Worm (Caenorhabditis elegans) whole organism, young adult: ENCODE measurements around the gene C09H5.7.

Source experiments
- T07F8.4 ChIP-seq: sonication (generic microtip); optimal IDR thresholded peaks from 2 replicates; lab custom pipeline; 2016; ENCODE audit warnings: mild to moderate bottlenecking, missing genetic modification characterization, moderate library complexity, missing compliant biosample characterization
- ama-1 ChIP-seq, 3 experiments: fragments of 150-350 bp in 1 of 3; sonication (generic microtip) in 2 of 3; optimal IDR thresholded peaks; 2 replicates each; lab custom pipeline; 2014 to 2018; ENCODE audit warnings: missing biosample characterization in 2 of 3, missing genetic modification characterization in 2 of 3, missing genetic modification reagents in 2 of 3
- attf-3 ChIP-seq: fragments of 200-800 bp; sonication (Bioruptor generic); conservative IDR thresholded peaks from 2 replicates; pipeline ENCODE4 v1.3.6; 2022; ENCODE audit warnings: missing genetic modification reagents, missing genetic modification characterization, missing compliant biosample characterization
- ccch-3 ChIP-seq: fragments of 200-800 bp; sonication (Bioruptor generic); optimal IDR thresholded peaks from 2 replicates; lab custom pipeline; 2018; ENCODE audit warnings: mild to moderate bottlenecking, missing genetic modification characterization, missing compliant biosample characterization
- ceh-91 ChIP-seq: fragments of 200-800 bp; sonication (Bioruptor generic); IDR thresholded peaks from 2 replicates; pipeline ENCODE4 v1.3.6; 2022; ENCODE audit warnings: missing genetic modification reagents, missing genetic modification characterization, missing compliant biosample characterization
- chd-7 ChIP-seq: sonication (generic microtip); optimal IDR thresholded peaks from 2 replicates; lab custom pipeline; 2016; ENCODE audit warnings: mild to moderate bottlenecking, missing genetic modification characterization, moderate library complexity, missing compliant biosample characterization
- dpl-1 ChIP-seq: fragments of 150-350 bp; optimal IDR thresholded peaks from 2 replicates; lab custom pipeline; 2014; ENCODE audit warnings: missing biosample characterization, missing genetic modification reagents, missing genetic modification characterization
- lag-1 ChIP-seq: fragments of 200-800 bp; sonication (Bioruptor generic); IDR thresholded peaks from 2 replicates; pipeline ENCODE4 v1.3.6; 2022; ENCODE audit warnings: missing genetic modification reagents, missing genetic modification characterization, missing compliant biosample characterization
- madf-10 ChIP-seq: sonication (generic microtip); optimal IDR thresholded peaks from 2 replicates; lab custom pipeline; 2016; ENCODE audit warnings: mild to moderate bottlenecking, missing genetic modification characterization, missing compliant biosample characterization
- pha-4 ChIP-seq: fragments of 150-350 bp; sonication (generic microtip); optimal IDR thresholded peaks from 2 replicates; lab custom pipeline; 2014; ENCODE audit warnings: missing biosample characterization, missing genetic modification reagents, missing genetic modification characterization
- unc-130 ChIP-seq: sonication (generic microtip); optimal IDR thresholded peaks from 2 replicates; lab custom pipeline; 2016; ENCODE audit warnings: missing genetic modification reagents, missing genetic modification characterization, missing compliant biosample characterization
- unc-62 ChIP-seq: fragments of 150-350 bp; optimal IDR thresholded peaks from 2 replicates; lab custom pipeline; 2014; ENCODE audit warnings: missing biosample characterization, missing genetic modification reagents, missing genetic modification characterization

- TF ChIP-seq chd-7 (tag; lab: Kevin White, UChicago) (no peak), ama-1 (optimal IDR thresholded peaks at IDR 0.05; lab: Kevin White, UChicago) (no peak), ama-1 (GFP tag; optimal IDR thresholded peaks at IDR 0.05; lab: Kevin White, UChicago) (no peak), lag-1 (GFP tag; lab: Robert Waterston, UW) (no peak), unc-130 (GFP tag; lab: Kevin White, UChicago) (no peak), pha-4 (tag; lab: Kevin White, UChicago) (no peak), ccch-3 (no peak), T07F8.4 (tag; lab: Kevin White, UChicago) (no peak), unc-62 (no peak), ceh-91 (GFP tag; lab: Robert Waterston, UW) (no peak), dpl-1 (GFP tag; lab: Kevin White, UChicago) (no peak), attf-3 (GFP tag; lab: Robert Waterston, UW) (no peak), madf-10 (tag; lab: Kevin White, UChicago) (no peak)
Observed at ce11 chrV:8058359-8058758, 26.7 kb downstream of the C09H5.7 start, which contains the start of gene str-138.
